Worm (Caenorhabditis elegans) whole organism, L1 larva: ENCODE measurements around the gene C45G9.2.

ENCODE experiments used
- C04F5.9 ChIP-seq: sonication (generic microtip); optimal IDR thresholded peaks from 2 replicates; lab custom pipeline; 2016; ENCODE audit warnings: missing genetic modification characterization, missing compliant biosample characterization
- C16A3.4 ChIP-seq: fragments of 150-350 bp; optimal IDR thresholded peaks from 2 replicates; lab custom pipeline; 2014; ENCODE audit warnings: missing biosample characterization, missing genetic modification characterization
- C34B4.2 ChIP-seq: sonication (generic microtip); optimal IDR thresholded peaks from 2 replicates; lab custom pipeline; 2017; ENCODE audit warnings: mild to moderate bottlenecking, missing genetic modification characterization, missing compliant biosample characterization
- alr-1 ChIP-seq: fragments of 200-800 bp; sonication (Bioruptor generic); optimal IDR thresholded peaks from 2 replicates; lab custom pipeline; 2018; ENCODE audit warnings: borderline replicate concordance, mild to moderate bottlenecking, missing genetic modification characterization, missing compliant biosample characterization
- aly-2 ChIP-seq: fragments of 150-350 bp; optimal IDR thresholded peaks from 2 replicates; lab custom pipeline; 2014; ENCODE audit warnings: missing biosample characterization, missing genetic modification characterization
- ceh-63 ChIP-seq: fragments of 200-800 bp; sonication (Bioruptor generic); optimal IDR thresholded peaks from 2 replicates; lab custom pipeline; 2018; ENCODE audit warnings: mild to moderate bottlenecking, missing genetic modification characterization, missing compliant biosample characterization
- ceh-82 ChIP-seq, 3 experiments: fragments of 150-350 bp in 1 of 3; sonication (generic microtip) in 2 of 3; optimal IDR thresholded peaks; 2 replicates each; lab custom pipeline; 2014 to 2017; ENCODE audit warnings: missing biosample characterization in 3 of 3, missing genetic modification characterization in 3 of 3
- ceh-88 ChIP-seq: fragments of 200-800 bp; sonication (Bioruptor generic); IDR thresholded peaks from 2 replicates; pipeline ENCODE4 v1.3.6; 2022; ENCODE audit warnings: missing genetic modification characterization, missing compliant biosample characterization
- ceh-90 ChIP-seq: sonication (generic microtip); optimal IDR thresholded peaks from 2 replicates; lab custom pipeline; 2016; ENCODE audit warnings: missing genetic modification characterization, missing compliant biosample characterization
- ces-1 ChIP-seq: fragments of 150-350 bp; optimal IDR thresholded peaks from 2 replicates; lab custom pipeline; 2014; ENCODE audit warnings: missing biosample characterization, missing genetic modification reagents, missing genetic modification characterization
- dpl-1 ChIP-seq, 3 experiments: fragments of 150-350 bp in 2 of 3; sonication (generic microtip) in 1 of 3; optimal IDR thresholded peaks; 2 replicates each; lab custom pipeline; 2014 to 2017; ENCODE audit warnings: missing biosample characterization in 3 of 3, missing genetic modification characterization in 3 of 3, missing genetic modification reagents in 3 of 3
- egl-13 ChIP-seq: sonication (generic microtip); optimal IDR thresholded peaks from 2 replicates; lab custom pipeline; 2016; ENCODE audit warnings: missing genotype, missing genetic modification reagents, missing genetic modification characterization, missing compliant biosample characterization
- egl-27 ChIP-seq, 2 experiments: fragments of 150-350 bp in 1 of 2; sonication (generic microtip); optimal IDR thresholded peaks; 3 replicates each; lab custom pipeline; 2017 to 2018; ENCODE audit warnings: missing biosample characterization in 2 of 2, missing genetic modification characterization in 2 of 2, missing genetic modification reagents in 2 of 2
- elt-2 ChIP-seq: sonication (generic microtip); optimal IDR thresholded peaks from 2 replicates; lab custom pipeline; 2016; ENCODE audit warnings: missing genetic modification characterization, mild to moderate bottlenecking, inconsistent platforms, missing compliant biosample characterization, missing genetic modification reagents
- elt-3 ChIP-seq, 6 experiments: fragments of 150-350 bp in 1 of 6; sonication (generic microtip); optimal IDR thresholded peaks; 2 replicates each; lab custom pipeline; 2017 to 2018; ENCODE audit warnings: missing biosample characterization in 6 of 6, missing genetic modification characterization in 6 of 6, inconsistent platforms in 1 of 6
- ets-5 ChIP-seq: fragments of 200-800 bp; sonication (Bioruptor generic); IDR thresholded peaks from 2 replicates; pipeline ENCODE4 v1.3.6; 2022; ENCODE audit warnings: missing genetic modification characterization, missing compliant biosample characterization
- fkh-10 ChIP-seq: sonication (generic microtip); optimal IDR thresholded peaks from 2 replicates; lab custom pipeline; 2017; ENCODE audit warnings: missing biosample characterization, missing genetic modification reagents, missing genetic modification characterization
- fkh-4 ChIP-seq: sonication (generic microtip); optimal IDR thresholded peaks from 2 replicates; lab custom pipeline; 2016; ENCODE audit warnings: missing compliant biosample characterization, missing genetic modification characterization, borderline replicate concordance
- fkh-8 ChIP-seq: sonication (generic microtip); optimal IDR thresholded peaks from 2 replicates; lab custom pipeline; 2016; ENCODE audit warnings: mild to moderate bottlenecking, missing genetic modification characterization, missing compliant biosample characterization
- fos-1 ChIP-seq: fragments of 150-350 bp; optimal IDR thresholded peaks from 2 replicates; lab custom pipeline; 2014; ENCODE audit warnings: missing biosample characterization, missing genetic modification characterization
- hlh-4 ChIP-seq: sonication (generic microtip); optimal IDR thresholded peaks from 2 replicates; lab custom pipeline; 2016; ENCODE audit warnings: mild to moderate bottlenecking, missing genetic modification characterization, missing compliant biosample characterization
- irx-1 ChIP-seq: sonication (generic microtip); optimal IDR thresholded peaks from 2 replicates; lab custom pipeline; 2016; ENCODE audit warnings: missing genetic modification characterization, missing compliant biosample characterization
- jun-1 ChIP-seq: fragments of 150-350 bp; optimal IDR thresholded peaks from 2 replicates; lab custom pipeline; 2014; ENCODE audit warnings: missing biosample characterization, missing genetic modification reagents, missing genetic modification characterization
- lin-13 ChIP-seq: fragments of 150-350 bp; optimal IDR thresholded peaks from 2 replicates; lab custom pipeline; 2014; ENCODE audit warnings: missing biosample characterization, missing genetic modification reagents, missing genetic modification characterization
- lin-14 ChIP-seq: fragments of 200-800 bp; sonication (Bioruptor generic); optimal IDR thresholded peaks from 2 replicates; lab custom pipeline; 2018; ENCODE audit warnings: mild to moderate bottlenecking, missing genetic modification characterization, moderate library complexity, missing compliant biosample characterization
- lin-15B ChIP-seq: fragments of 150-350 bp; sonication (generic microtip); optimal IDR thresholded peaks from 3 replicates; lab custom pipeline; 2014; ENCODE audit warnings: missing biosample characterization, missing genetic modification characterization
- mab-9 ChIP-seq: fragments of 200-800 bp; sonication (Bioruptor generic); IDR thresholded peaks from 2 replicates; pipeline ENCODE4 v1.3.6; 2022; ENCODE audit warnings: missing genetic modification reagents, missing genetic modification characterization, missing compliant biosample characterization
- mdl-1 ChIP-seq, 2 experiments: fragments of 150-350 bp; optimal IDR thresholded peaks; 2 replicates each; lab custom pipeline; 2014 to 2017; ENCODE audit warnings: missing biosample characterization in 2 of 2, missing genetic modification characterization in 2 of 2, inconsistent platforms in 1 of 2
- mef-2 ChIP-seq: fragments of 150-350 bp; optimal IDR thresholded peaks from 2 replicates; lab custom pipeline; 2014; ENCODE audit warnings: missing biosample characterization, missing genetic modification characterization
- mep-1 ChIP-seq: fragments of 150-350 bp; optimal IDR thresholded peaks from 2 replicates; lab custom pipeline; 2014; ENCODE audit warnings: missing biosample characterization, missing genetic modification characterization
- nhr-12 ChIP-seq: sonication (generic microtip); optimal IDR thresholded peaks from 2 replicates; lab custom pipeline; 2017; ENCODE audit warnings: missing biosample characterization, missing genetic modification characterization
- nhr-19 ChIP-seq: fragments of 200-800 bp; sonication (Bioruptor generic); conservative IDR thresholded peaks from 2 replicates; pipeline ENCODE4 v1.3.6; 2022; ENCODE audit warnings: missing genetic modification characterization, missing compliant biosample characterization
- nhr-20 ChIP-seq: sonication (generic microtip); optimal IDR thresholded peaks from 2 replicates; lab custom pipeline; 2016; ENCODE audit warnings: mild to moderate bottlenecking, missing genetic modification characterization, missing compliant biosample characterization
- nhr-237 ChIP-seq: fragments of 150-350 bp; optimal IDR thresholded peaks from 2 replicates; lab custom pipeline; 2014; ENCODE audit warnings: missing biosample characterization, missing genetic modification characterization
- nhr-28 ChIP-seq: fragments of 150-350 bp; optimal IDR thresholded peaks from 2 replicates; lab custom pipeline; 2014; ENCODE audit warnings: missing biosample characterization, missing genetic modification characterization
- nhr-47 ChIP-seq: sonication (generic microtip); optimal IDR thresholded peaks from 2 replicates; lab custom pipeline; 2016; ENCODE audit warnings: mild to moderate bottlenecking, missing genetic modification characterization, moderate library complexity, missing compliant biosample characterization
- nhr-71 ChIP-seq: sonication (generic microtip); optimal IDR thresholded peaks from 2 replicates; lab custom pipeline; 2016; ENCODE audit warnings: mild to moderate bottlenecking, missing genetic modification characterization, moderate library complexity, missing compliant biosample characterization
- nhr-84 ChIP-seq: sonication (generic microtip); optimal IDR thresholded peaks from 2 replicates; lab custom pipeline; 2017; ENCODE audit warnings: missing biosample characterization, missing genetic modification characterization
- nhr-85 ChIP-seq: sonication (generic microtip); peaks from one replicate; lab custom pipeline; 2016; ENCODE audit warnings: missing genetic modification characterization, inconsistent platforms, missing compliant biosample characterization
- nhr-90 ChIP-seq: sonication (generic microtip); optimal IDR thresholded peaks from 2 replicates; lab custom pipeline; 2016; ENCODE audit warnings: mild to moderate bottlenecking, missing genetic modification characterization, missing compliant biosample characterization; ENCODE audit not compliant: poor library complexity
- pax-3 ChIP-seq: fragments of 200-800 bp; sonication (Bioruptor generic); optimal IDR thresholded peaks from 2 replicates; lab custom pipeline; 2018; ENCODE audit warnings: mild to moderate bottlenecking, missing genetic modification characterization, moderate library complexity, missing compliant biosample characterization
- pqm-1 ChIP-seq: sonication (generic microtip); optimal IDR thresholded peaks from 3 replicates; lab custom pipeline; 2017; ENCODE audit warnings: missing biosample characterization, missing genetic modification characterization
- rnt-1 ChIP-seq: sonication (generic microtip); optimal IDR thresholded peaks from 2 replicates; lab custom pipeline; 2016; ENCODE audit warnings: mild to moderate bottlenecking, missing genetic modification characterization, moderate library complexity, missing compliant biosample characterization
- snpc-4 ChIP-seq: fragments of 150-350 bp; optimal IDR thresholded peaks from 2 replicates; lab custom pipeline; 2014; ENCODE audit warnings: missing biosample characterization, missing genetic modification characterization
- sup-37 ChIP-seq: fragments of 200-800 bp; sonication (Bioruptor generic); optimal IDR thresholded peaks from 2 replicates; lab custom pipeline; 2018; ENCODE audit warnings: mild to moderate bottlenecking, missing genetic modification characterization, missing compliant biosample characterization
- swsn-7 ChIP-seq: sonication (generic microtip); optimal IDR thresholded peaks from 2 replicates; lab custom pipeline; 2016; ENCODE audit warnings: missing genetic modification characterization, missing compliant biosample characterization
- tbx-2 ChIP-seq: sonication (generic microtip); optimal IDR thresholded peaks from 2 replicates; lab custom pipeline; 2016; ENCODE audit warnings: missing genetic modification characterization, missing compliant biosample characterization
- unc-86 ChIP-seq: sonication (generic microtip); optimal IDR thresholded peaks from 2 replicates; lab custom pipeline; 2016; ENCODE audit warnings: missing genetic modification characterization, missing compliant biosample characterization
- vab-15 ChIP-seq: sonication (generic microtip); optimal IDR thresholded peaks from 2 replicates; lab custom pipeline; 2017; ENCODE audit warnings: missing genotype, mild to moderate bottlenecking, missing genetic modification characterization, missing compliant biosample characterization
- xbp-1 ChIP-seq: sonication (generic microtip); optimal IDR thresholded peaks from 2 replicates; lab custom pipeline; 2016; ENCODE audit warnings: missing genetic modification characterization, missing compliant biosample characterization
- zag-1 ChIP-seq: fragments of 150-350 bp; optimal IDR thresholded peaks from 2 replicates; lab custom pipeline; 2014; ENCODE audit warnings: missing biosample characterization, missing genetic modification characterization
- ztf-11 ChIP-seq, 2 experiments: sonication (generic microtip); optimal IDR thresholded peaks; 2 replicates each; lab custom pipeline; 2016 to 2017; ENCODE audit warnings: missing genetic modification characterization in 2 of 2, missing biosample characterization in 1 of 2, missing compliant biosample characterization in 1 of 2
- ztf-4 ChIP-seq: fragments of 150-350 bp; optimal IDR thresholded peaks from 2 replicates; lab custom pipeline; 2014; ENCODE audit warnings: missing biosample characterization, missing genetic modification characterization

The C45G9.2 gene

DNA sequence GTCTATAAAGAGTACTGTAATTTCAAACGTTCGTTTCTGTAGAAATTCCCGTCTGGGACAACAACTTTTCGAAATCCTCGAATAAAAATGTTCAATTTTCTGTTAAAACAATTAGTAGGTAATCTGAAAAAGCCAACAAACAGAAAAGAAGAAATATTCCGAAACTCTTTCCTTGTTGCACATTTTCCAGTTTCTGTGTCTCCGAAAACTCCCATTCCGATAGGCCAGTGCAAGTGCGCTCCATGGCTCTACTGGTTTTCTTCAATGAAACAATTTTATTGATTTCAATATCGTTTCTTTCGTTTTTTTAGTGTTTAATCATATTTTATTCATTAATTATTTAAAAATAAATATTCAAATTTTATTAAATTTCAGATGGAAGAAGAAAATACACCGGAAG is 33.8 kb downstream of the C45G9.2 start, which contains the start of gene F54D8.6 (continued):
- TF ChIP-seq nhr-47 (tag; lab: Kevin White, UChicago) (peak; percentile 37), ztf-4 (no peak), mep-1 (tag; lab: Kevin White, UChicago) (peak; percentile 67), ceh-90 (no peak), tbx-2 (peak; percentile 23), elt-2 (tag; lab: Kevin White, UChicago) (no peak), ceh-82 (tag; optimal IDR thresholded peaks at IDR 0.05; lab: Kevin White, UChicago) (peak; percentile 13 to 49 (median 39)), vab-15 (tag; lab: Kevin White, UChicago) (no peak), lin-15B (tag; lab: Kevin White, UChicago) (peak; percentile 64), alr-1 (tag; lab: Kevin White, UChicago) (no peak), fkh-4 (tag; lab: Kevin White, UChicago) (no peak), nhr-12 (tag; lab: Kevin White, UChicago) (no peak), dpl-1 (GFP tag; optimal IDR thresholded peaks at IDR 0.05; lab: Kevin White, UChicago) (peak; percentile 44 to 73 (median 63)), lin-13 (GFP tag; lab: Kevin White, UChicago) (no peak), snpc-4 (no peak), nhr-19 (peak; percentile 37; the same call in 1 of the 2 replicates), aly-2 (tag; lab: Kevin White, UChicago) (no peak), xbp-1 (tag; lab: Kevin White, UChicago) (peak; percentile 46), ztf-11 (tag; optimal IDR thresholded peaks at IDR 0.05; lab: Kevin White, UChicago) (peak in 1 of 2 experiments; percentile 44), egl-13 (tag; lab: Kevin White, UChicago) (no peak), egl-27 (tag; optimal IDR thresholded peaks at IDR 0.05; lab: Kevin White, UChicago) (no peak), mdl-1 (tag; optimal IDR thresholded peaks at IDR 0.05; lab: Kevin White, UChicago) (peak in 1 of 2 experiments; percentile 28), fkh-8 (tag; lab: Kevin White, UChicago) (peak; percentile 26), mef-2 (no peak), jun-1 (tag; lab: Kevin White, UChicago) (no peak), fos-1 (peak; percentile 14), ceh-63 (GFP tag; lab: Kevin White, UChicago) (no peak), swsn-7 (tag; lab: Kevin White, UChicago) (peak; percentile 31), C34B4.2 (no peak), pqm-1 (no peak), nhr-71 (tag; lab: Kevin White, UChicago) (peak; percentile 42), hlh-4 (tag; lab: Kevin White, UChicago) (no peak), nhr-20 (tag; lab: Kevin White, UChicago) (peak; percentile 47), fkh-10 (GFP tag; lab: Kevin White, UChicago) (no peak), mab-9 (GFP tag; lab: Robert Waterston, UW) (no peak), unc-86 (tag; lab: Kevin White, UChicago) (no peak), pax-3 (tag; lab: Kevin White, UChicago) (peak; percentile 32), ceh-88 (GFP tag; lab: Robert Waterston, UW) (no peak), ets-5 (no peak), irx-1 (tag; lab: Kevin White, UChicago) (no peak), nhr-85 (no peak), elt-3 (tag; optimal IDR thresholded peaks at IDR 0.05; lab: Kevin White, UChicago) (peak in 1 of 6 experiments; percentile 31), zag-1 (tag; lab: Kevin White, UChicago) (no peak), C16A3.4 (tag; lab: Kevin White, UChicago) (peak; percentile 77), nhr-28 (tag; lab: Kevin White, UChicago) (no peak), C04F5.9 (tag; lab: Kevin White, UChicago) (no peak), sup-37 (GFP tag; lab: Kevin White, UChicago) (no peak), nhr-90 (tag; lab: Kevin White, UChicago) (peak; percentile 36), ces-1 (GFP tag; lab: Kevin White, UChicago) (no peak), nhr-237 (tag; lab: Kevin White, UChicago) (no peak), nhr-84 (tag; lab: Kevin White, UChicago) (no peak), rnt-1 (peak; percentile 82), lin-14 (GFP tag; lab: Kevin White, UChicago) (peak; percentile 56)
